Worm (Caenorhabditis elegans) whole organism, mixed stage, embryonic: Measurements from ENCODE around the gene ZK856.7.

Source experiments
- M03D4.4 ChIP-seq: sonication (generic microtip); optimal IDR thresholded peaks from 2 replicates; lab custom pipeline; 2017; ENCODE audit warnings: mild to moderate bottlenecking, missing genetic modification characterization, missing compliant biosample characterization
- bed-3 ChIP-seq: fragments of 200-800 bp; sonication (Bioruptor generic); optimal IDR thresholded peaks from 3 replicates; lab custom pipeline; 2018; ENCODE audit warnings: mild to moderate bottlenecking, missing genetic modification characterization, moderate library complexity, missing compliant biosample characterization
- blmp-1 ChIP-seq: fragments of 150-350 bp; optimal IDR thresholded peaks from 2 replicates; lab custom pipeline; 2014; ENCODE audit warnings: missing biosample characterization, missing genetic modification characterization
- ceh-43 ChIP-seq: fragments of 200-800 bp; sonication (Bioruptor generic); optimal IDR thresholded peaks from 2 replicates; lab custom pipeline; 2018; ENCODE audit warnings: mild to moderate bottlenecking, missing genetic modification characterization, moderate library complexity, missing compliant biosample characterization
- ceh-83 ChIP-seq: fragments of 200-800 bp; sonication (Bioruptor generic); optimal IDR thresholded peaks from 2 replicates; lab custom pipeline; 2018; ENCODE audit warnings: mild to moderate bottlenecking, missing genetic modification characterization, missing compliant biosample characterization
- ces-1 ChIP-seq: fragments of 150-350 bp; optimal IDR thresholded peaks from 2 replicates; lab custom pipeline; 2014; ENCODE audit warnings: missing biosample characterization, missing genetic modification reagents, missing genetic modification characterization
- cnd-1 ChIP-seq: fragments of 200-800 bp; sonication (Bioruptor generic); optimal IDR thresholded peaks from 2 replicates; lab custom pipeline; 2018; ENCODE audit warnings: mild to moderate bottlenecking, missing genetic modification characterization, missing compliant biosample characterization
- drap-1 ChIP-seq: fragments of 200-800 bp; sonication (Bioruptor generic); optimal IDR thresholded peaks from 3 replicates; lab custom pipeline; 2018; ENCODE audit warnings: mild to moderate bottlenecking, missing genetic modification characterization, missing compliant biosample characterization
- elt-1 ChIP-seq: sonication (generic microtip); optimal IDR thresholded peaks from 2 replicates; lab custom pipeline; 2017; ENCODE audit warnings: missing genetic modification characterization, mild to moderate bottlenecking, missing compliant biosample characterization, antibody characterized with exemption, moderate library complexity, borderline replicate concordance; ENCODE audit not compliant: insufficient read depth
- elt-3 ChIP-seq: fragments of 150-350 bp; optimal IDR thresholded peaks from 2 replicates; lab custom pipeline; 2014; ENCODE audit warnings: missing biosample characterization, missing genetic modification characterization
- flh-1 ChIP-seq: fragments of 200-800 bp; sonication (Bioruptor generic); optimal IDR thresholded peaks from 2 replicates; lab custom pipeline; 2018; ENCODE audit warnings: mild to moderate bottlenecking, missing genetic modification characterization, moderate library complexity, missing compliant biosample characterization
- ham-2 ChIP-seq: fragments of 200-800 bp; sonication (Bioruptor generic); optimal IDR thresholded peaks from 2 replicates; lab custom pipeline; 2018; ENCODE audit warnings: mild to moderate bottlenecking, missing genetic modification characterization, missing compliant biosample characterization
- hlh-1 ChIP-seq: fragments of 150-350 bp; optimal IDR thresholded peaks from 2 replicates; lab custom pipeline; 2014; ENCODE audit warnings: missing biosample characterization, missing genetic modification reagents, missing genetic modification characterization
- lin-13 ChIP-seq: fragments of 150-350 bp; optimal IDR thresholded peaks from 2 replicates; lab custom pipeline; 2014; ENCODE audit warnings: missing biosample characterization, missing genetic modification characterization
- lsy-2 ChIP-seq: fragments of 150-350 bp; optimal IDR thresholded peaks from 2 replicates; lab custom pipeline; 2014; ENCODE audit warnings: missing biosample characterization, missing genetic modification characterization
- mab-5 ChIP-seq: fragments of 150-350 bp; optimal IDR thresholded peaks from 2 replicates; lab custom pipeline; 2014; ENCODE audit warnings: missing biosample characterization, missing genetic modification characterization
- mep-1 ChIP-seq: fragments of 150-350 bp; optimal IDR thresholded peaks from 2 replicates; lab custom pipeline; 2017; ENCODE audit warnings: missing biosample characterization, missing genetic modification reagents, missing genetic modification characterization, inconsistent platforms
- mls-2 ChIP-seq: sonication (generic microtip); optimal IDR thresholded peaks from 2 replicates; lab custom pipeline; 2016; ENCODE audit warnings: mild to moderate bottlenecking, missing genetic modification characterization, moderate library complexity, missing compliant biosample characterization
- nhr-12 ChIP-seq: fragments of 150-350 bp; optimal IDR thresholded peaks from 2 replicates; lab custom pipeline; 2014; ENCODE audit warnings: missing biosample characterization, missing genetic modification characterization
- nhr-237 ChIP-seq: fragments of 150-350 bp; optimal IDR thresholded peaks from 2 replicates; lab custom pipeline; 2014; ENCODE audit warnings: missing biosample characterization, missing genetic modification characterization
- nhr-76 ChIP-seq: sonication (generic microtip); optimal IDR thresholded peaks from 2 replicates; lab custom pipeline; 2017; ENCODE audit warnings: missing biosample characterization, missing genetic modification characterization
- pha-4 ChIP-seq: fragments of 150-350 bp; optimal IDR thresholded peaks from 2 replicates; lab custom pipeline; 2018; ENCODE audit warnings: missing biosample characterization, missing genetic modification reagents, missing genetic modification characterization
- sem-2 ChIP-seq: fragments of 200-800 bp; sonication (Bioruptor generic); optimal IDR thresholded peaks from 2 replicates; lab custom pipeline; 2018; ENCODE audit warnings: mild to moderate bottlenecking, missing genetic modification characterization, missing compliant biosample characterization
- snpc-4 ChIP-seq: fragments of 150-350 bp; optimal IDR thresholded peaks from 2 replicates; lab custom pipeline; 2014; ENCODE audit warnings: missing biosample characterization, missing genetic modification characterization
- sptf-1 ChIP-seq: sonication (generic microtip); optimal IDR thresholded peaks from 2 replicates; lab custom pipeline; 2017; ENCODE audit warnings: mild to moderate bottlenecking, missing genetic modification characterization, moderate library complexity, missing compliant biosample characterization
- tbx-8 ChIP-seq: fragments of 200-800 bp; sonication (Bioruptor generic); optimal IDR thresholded peaks from 2 replicates; lab custom pipeline; 2018; ENCODE audit warnings: mild to moderate bottlenecking, missing genetic modification characterization, moderate library complexity, missing compliant biosample characterization
- unc-120 ChIP-seq: sonication (generic microtip); optimal IDR thresholded peaks from 2 replicates; lab custom pipeline; 2017; ENCODE audit warnings: missing genetic modification characterization, missing compliant biosample characterization; ENCODE audit not compliant: poor library complexity, severe bottlenecking
- unc-39 ChIP-seq: fragments of 150-350 bp; optimal IDR thresholded peaks from 2 replicates; lab custom pipeline; 2014; ENCODE audit warnings: missing biosample characterization, missing genetic modification characterization
- unc-62 ChIP-seq: fragments of 150-350 bp; optimal IDR thresholded peaks from 2 replicates; lab custom pipeline; 2014; ENCODE audit warnings: missing biosample characterization, missing genetic modification reagents, missing genetic modification characterization
- zip-8 ChIP-seq: fragments of 150-350 bp; optimal IDR thresholded peaks from 2 replicates; lab custom pipeline; 2014; ENCODE audit warnings: missing biosample characterization, missing genetic modification characterization
- ztf-11 ChIP-seq: fragments of 150-350 bp; optimal IDR thresholded peaks from 2 replicates; lab custom pipeline; 2014; ENCODE audit warnings: missing biosample characterization, missing genetic modification characterization

ZK856.7 gene

ce11 chrV:10230932-10231331, 29.0 kb downstream of the ZK856.7 start, which contains the start of gene fipr-6:
Gene fipr-6 (plus strand): TSS chrV:10231232.
- TF ChIP-seq snpc-4 (tag; lab: Kevin White, UChicago), result no peak
- no peak for TF ChIP-seq nhr-76 (tag; lab: Kevin White, UChicago)
- TF ChIP-seq mab-5 (tag; lab: Kevin White, UChicago), result no peak
- no peak for TF ChIP-seq ham-2 (GFP tag; lab: Kevin White, UChicago)
- no peak for TF ChIP-seq sptf-1 (tag; lab: Kevin White, UChicago)
- TF ChIP-seq zip-8 (tag; lab: Kevin White, UChicago), result no peak
- TF ChIP-seq unc-39 (tag; lab: Kevin White, UChicago), result no peak
- no peak for TF ChIP-seq ztf-11 (tag; lab: Kevin White, UChicago)
- TF ChIP-seq ces-1 (GFP tag; lab: Kevin White, UChicago), result no peak
- TF ChIP-seq unc-62 (GFP tag; lab: Kevin White, UChicago), result no peak
- no peak for TF ChIP-seq mep-1
- no peak for TF ChIP-seq nhr-237 (tag; lab: Kevin White, UChicago)
- no peak for TF ChIP-seq ceh-83

DNA sequence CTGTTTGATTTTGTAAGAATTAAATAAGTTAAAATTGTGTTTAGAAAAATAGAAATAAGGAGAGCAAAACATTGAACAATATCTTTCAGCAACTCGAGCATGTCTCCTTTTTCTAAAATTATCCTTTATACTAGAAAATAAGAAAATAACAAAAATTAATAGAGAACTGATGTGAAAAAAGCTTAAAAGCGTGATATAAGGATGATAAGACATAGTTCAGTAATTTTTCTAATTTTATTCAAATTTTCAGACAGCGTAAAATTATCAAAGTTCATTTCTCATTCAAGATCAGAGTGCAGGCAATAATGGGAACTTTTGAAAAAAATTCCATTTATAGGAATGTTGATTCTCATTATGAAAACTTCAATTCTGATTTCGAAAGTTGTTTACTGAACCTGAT, 31.4 kb downstream of the ZK856.7 start, which contains the start of gene str-182:
Gene str-182 (minus strand): TSS at position 101 of the 400 bp plus-strand sequence.
- TF ChIP-seq flh-1 (no peak), ces-1 (GFP tag; lab: Kevin White, UChicago) (no peak), pha-4 (tag; lab: Kevin White, UChicago) (no peak), ztf-11 (tag; lab: Kevin White, UChicago) (no peak), unc-120 (tag; lab: Kevin White, UChicago) (no peak), M03D4.4 (tag; lab: Kevin White, UChicago) (no peak), zip-8 (tag; lab: Kevin White, UChicago) (no peak), tbx-8 (no peak), snpc-4 (tag; lab: Kevin White, UChicago) (no peak), lin-13 (tag; lab: Kevin White, UChicago) (no peak), bed-3 (GFP tag; lab: Kevin White, UChicago) (no peak), elt-1 (tag; lab: Kevin White, UChicago) (no peak), ceh-43 (GFP tag; lab: Kevin White, UChicago) (no peak), cnd-1 (no peak), nhr-237 (tag; lab: Kevin White, UChicago) (no peak), blmp-1 (tag; lab: Kevin White, UChicago) (no peak)

DNA sequence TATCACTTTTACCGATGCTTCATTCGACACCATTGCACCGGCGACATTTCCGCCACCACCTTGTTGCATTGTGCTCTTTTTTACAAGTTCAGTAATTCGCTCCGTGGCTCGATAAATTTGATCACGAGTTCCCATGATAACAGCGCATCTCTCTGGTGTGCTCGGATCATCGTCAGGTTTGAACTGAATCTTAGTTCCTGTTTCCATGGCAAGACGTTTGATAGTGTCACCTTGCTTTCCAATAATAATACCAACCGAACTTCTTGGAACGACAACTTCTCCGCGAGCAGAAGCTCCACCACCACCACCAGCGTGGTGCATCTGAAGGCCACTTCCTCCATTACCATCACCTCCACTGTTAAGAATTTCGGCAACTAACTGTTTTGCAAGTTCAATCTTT, 35.3 kb downstream of the ZK856.7 start:
- no peak for TF ChIP-seq elt-1 (tag; lab: Kevin White, UChicago)
- no peak for TF ChIP-seq ceh-43 (GFP tag; lab: Kevin White, UChicago)
- TF ChIP-seq ceh-83, result no peak
- no peak for TF ChIP-seq snpc-4 (tag; lab: Kevin White, UChicago)
- no peak for TF ChIP-seq ces-1 (GFP tag; lab: Kevin White, UChicago)
- TF ChIP-seq nhr-12 (tag; lab: Kevin White, UChicago), result no peak
- TF ChIP-seq zip-8 (tag; lab: Kevin White, UChicago), result no peak
- no peak for TF ChIP-seq sem-2 (GFP tag; lab: Kevin White, UChicago)
- TF ChIP-seq hlh-1 (tag; lab: Kevin White, UChicago), result no peak
- TF ChIP-seq unc-120 (tag; lab: Kevin White, UChicago), result no peak
- no peak for TF ChIP-seq mep-1
- no peak for TF ChIP-seq ztf-11 (tag; lab: Kevin White, UChicago)
- TF ChIP-seq mls-2 (tag; lab: Kevin White, UChicago), result no peak
- TF ChIP-seq mab-5 (tag; lab: Kevin White, UChicago), result no peak
- no peak for TF ChIP-seq elt-3 (tag; lab: Kevin White, UChicago)
- TF ChIP-seq nhr-237 (tag; lab: Kevin White, UChicago), result no peak
- TF ChIP-seq M03D4.4 (tag; lab: Kevin White, UChicago), result no peak

DNA sequence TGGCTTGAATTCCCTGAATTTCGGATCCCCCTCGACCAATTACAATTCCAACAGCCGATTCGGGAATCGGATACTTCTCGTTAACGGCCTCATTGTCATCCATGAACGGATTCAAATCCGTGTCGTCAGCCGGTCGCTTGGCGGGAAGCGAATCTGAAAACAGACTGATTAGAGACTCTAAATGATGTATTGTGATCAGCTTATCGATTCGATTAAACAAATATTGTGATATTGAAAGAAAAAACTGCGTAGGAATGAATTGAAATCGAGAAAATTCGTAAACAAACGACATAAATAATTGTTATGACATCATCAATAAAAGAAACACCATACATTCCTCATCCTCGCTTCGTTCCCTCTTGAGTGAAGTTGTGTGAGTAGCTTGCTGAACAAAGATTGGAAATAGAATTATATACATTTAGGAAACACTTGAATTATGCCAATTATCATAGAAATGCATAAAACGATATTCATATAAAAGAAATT, 36.1 kb downstream of the ZK856.7 start:
- TF ChIP-seq snpc-4 (tag; lab: Kevin White, UChicago), result no peak
- TF ChIP-seq nhr-12 (tag; lab: Kevin White, UChicago), result no peak

DNA sequence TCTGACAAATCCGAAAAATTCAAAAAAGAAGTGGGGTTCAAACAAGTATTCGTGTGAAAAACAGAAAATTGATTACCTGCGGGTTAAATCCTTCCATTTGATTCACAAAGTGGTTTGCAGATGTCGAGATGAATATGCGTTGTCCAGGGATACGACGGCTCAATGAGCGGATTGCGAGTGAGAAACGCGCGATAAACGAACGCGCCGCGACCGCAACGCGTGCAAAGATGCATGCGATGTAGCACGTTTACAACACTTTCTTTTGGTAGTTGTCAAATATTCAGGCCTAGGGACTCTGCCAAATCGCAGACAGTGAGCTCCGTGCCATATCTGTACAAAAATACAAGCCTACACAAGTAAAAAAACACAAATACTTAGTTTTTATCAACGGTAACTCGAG, 36.8 kb downstream of the ZK856.7 start, which contains the start of gene fubl-1:
Gene fubl-1 (minus strand): TSS at position 202 of the 400 bp plus-strand sequence.
- TF ChIP-seq ces-1 (GFP tag; lab: Kevin White, UChicago), result peak; percentile 7
- TF ChIP-seq pha-4 (tag; lab: Kevin White, UChicago), result peak; percentile 8
- TF ChIP-seq sptf-1 (tag; lab: Kevin White, UChicago), result peak; percentile 46
- TF ChIP-seq flh-1, result no peak
- TF ChIP-seq mep-1, result peak; percentile 42
- peak; percentile 31 for TF ChIP-seq lsy-2 (tag; lab: Kevin White, UChicago)
- no peak for TF ChIP-seq drap-1 (GFP tag; lab: Kevin White, UChicago)
- no peak for TF ChIP-seq hlh-1 (tag; lab: Kevin White, UChicago)
- peak; percentile 2 for TF ChIP-seq lin-13 (tag; lab: Kevin White, UChicago)
- TF ChIP-seq, all 35 proteins: peak for 6
